Fruit fly (Drosophila melanogaster): ENCODE data around the gene RIOK1.

RIOK1 gene

DNA sequence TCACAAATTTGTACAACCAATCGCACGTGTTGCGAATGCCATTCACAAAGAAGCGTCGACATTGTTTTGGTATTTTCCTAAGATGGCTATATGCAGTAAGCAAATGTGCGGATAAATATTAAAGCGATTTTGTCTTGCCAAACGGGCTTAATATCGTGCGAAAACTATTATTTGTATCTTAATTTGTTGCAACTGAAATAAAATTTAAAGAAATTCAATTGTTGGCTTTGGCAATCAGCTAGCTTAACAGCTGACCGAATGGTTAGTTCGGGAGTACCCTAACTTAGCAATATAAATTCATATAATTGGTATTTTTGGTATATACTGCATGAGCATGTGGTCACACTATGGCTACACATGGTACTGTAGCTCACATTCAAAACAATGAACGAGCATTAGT is at the start of gene RIOK1, which contains the start of gene Polr3H (continued):
- TF ChIP-seq Drgx (GFP tag; IDR thresholded peaks at IDR 0.05): peak; percentile 46; the same call in 1 of the 2 replicates
- TF ChIP-seq btn (GFP tag; optimal IDR thresholded peaks at IDR 0.05): no peak
- TF ChIP-seq CG17359 (tag; optimal IDR thresholded peaks at IDR 0.05): no peak
- peak; percentile 68 for TF ChIP-seq ab (GFP tag; optimal IDR thresholded peaks at IDR 0.05)
- no peak for TF ChIP-seq CG13296 (GFP tag; optimal IDR thresholded peaks at IDR 0.05)
- TF ChIP-seq CG31441 (GFP tag; IDR thresholded peaks at IDR 0.05): no peak
- TF ChIP-seq CG11085 (GFP tag; IDR thresholded peaks at IDR 0.05): no peak
- peak; percentile 14 for TF ChIP-seq CG2202 (tag; optimal IDR thresholded peaks at IDR 0.05)
- no peak for TF ChIP-seq dan (GFP tag; IDR thresholded peaks at IDR 0.05)
- peak; percentile 7 for TF ChIP-seq CG7987 (GFP tag; optimal IDR thresholded peaks at IDR 0.05)
- no peak for TF ChIP-seq Kr (GFP tag; optimal IDR thresholded peaks at IDR 0.05)
- 0 out of 2 replicates have a peak, but pooled peaks have one; percentile 40 for TF ChIP-seq rib (GFP tag; IDR thresholded peaks at IDR 0.05)
- TF ChIP-seq CG8944 (GFP tag; optimal IDR thresholded peaks at IDR 0.05): peak; percentile 74
- TF ChIP-seq tap (tag; optimal IDR thresholded peaks at IDR 0.05): no peak
- no peak for TF ChIP-seq onecut (GFP tag; IDR thresholded peaks at IDR 0.05)
- TF ChIP-seq CG12236 (GFP tag; optimal IDR thresholded peaks at IDR 0.05): peak; percentile 32
- TF ChIP-seq CG10654 (GFP tag; optimal IDR thresholded peaks at IDR 0.05): peak; percentile 65
- TF ChIP-seq fu2 (GFP tag; optimal IDR thresholded peaks at IDR 0.05): peak; percentile 66
- TF ChIP-seq luna (GFP tag; optimal IDR thresholded peaks at IDR 0.05): no peak
- no peak for TF ChIP-seq NC2α (GFP tag; optimal IDR thresholded peaks at IDR 0.05)
- peak; percentile 33; the same call in 1 of the 3 replicates for TF ChIP-seq H15 (GFP tag; IDR thresholded peaks at IDR 0.05)
- no peak for TF ChIP-seq pfk (GFP tag; optimal IDR thresholded peaks at IDR 0.05)
- no peak for TF ChIP-seq MTF-1 (GFP tag; optimal IDR thresholded peaks at IDR 0.05; ENCODE audit: borderline replicate concordance)
- peak; percentile 18 for TF ChIP-seq eyg (GFP tag; optimal IDR thresholded peaks at IDR 0.05)
- peak; percentile 5 for TF ChIP-seq CG2875 (GFP tag; optimal IDR thresholded peaks at IDR 0.05)

DNA sequence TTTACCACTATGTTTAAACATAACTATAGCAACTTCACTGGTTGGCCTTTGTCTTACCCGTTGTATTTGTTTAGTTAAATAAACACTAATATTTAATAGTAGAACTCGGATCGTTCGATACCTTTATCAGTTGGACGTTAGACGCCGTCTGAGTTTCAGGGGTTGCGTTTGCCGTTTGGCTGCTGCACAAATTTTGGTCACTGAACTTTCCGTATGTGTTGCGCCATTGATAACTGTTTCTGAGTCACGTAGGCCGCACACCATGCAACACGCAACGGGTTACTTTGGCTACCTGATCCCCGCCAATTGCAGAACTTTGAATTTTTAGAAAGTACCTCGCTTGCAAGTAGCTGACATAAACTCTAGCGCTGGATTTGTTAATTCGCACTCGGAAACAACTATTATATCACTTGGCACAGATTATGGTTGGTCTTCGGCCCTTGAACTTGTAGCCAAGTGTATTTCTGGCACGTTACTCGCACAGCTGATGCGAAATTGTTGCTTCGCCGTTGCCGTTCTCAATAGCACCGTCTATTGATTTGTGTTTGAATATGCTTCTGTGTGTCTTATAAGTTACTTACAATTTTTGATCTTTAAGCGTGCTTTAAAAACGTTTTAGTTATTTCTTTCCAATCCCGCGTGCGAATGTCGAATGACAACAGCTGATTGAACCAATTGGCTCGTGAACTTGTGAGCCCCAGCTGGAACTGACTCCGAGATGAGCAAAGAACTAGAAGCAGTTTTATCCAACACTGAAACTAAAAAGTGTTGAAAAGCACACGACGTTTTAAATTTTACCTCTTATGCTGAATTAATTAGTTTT is 48.2 kb upstream of the RIOK1 start, which contains the start of gene Dph1:
Gene Dph1, minus strand, starts transcription at position 670 of the 823 bp plus-strand sequence.
- peak; percentile 84 for TF ChIP-seq fd64A (GFP tag; optimal IDR thresholded peaks at IDR 0.05)
- TF ChIP-seq CG9817 (tag; optimal IDR thresholded peaks at IDR 0.05): peak; percentile 66
- TF ChIP-seq sc (optimal IDR thresholded peaks at IDR 0.05): no peak
- TF ChIP-seq sc (GFP tag; optimal IDR thresholded peaks at IDR 0.05): peak; percentile 52
- TF ChIP-seq CG13775 (GFP tag; optimal IDR thresholded peaks at IDR 0.05): peak; percentile 78
- TF ChIP-seq CG5180 (GFP tag; optimal IDR thresholded peaks at IDR 0.05): peak; percentile 72
- TF ChIP-seq bcd (GFP tag; optimal IDR thresholded peaks at IDR 0.05): peak; percentile 88
- peak; percentile 69 to 85 for TF ChIP-seq chif (GFP tag; optimal IDR thresholded peaks at IDR 0.05)
- peak; percentile 90 for TF ChIP-seq phol (tag; optimal IDR thresholded peaks at IDR 0.05)
- TF ChIP-seq CG4328 (GFP tag; optimal IDR thresholded peaks at IDR 0.05): peak; percentile 54
- TF ChIP-seq dpn (GFP tag; optimal IDR thresholded peaks at IDR 0.05): peak; percentile 82 to 88
- TF ChIP-seq CG30403 (GFP tag; optimal IDR thresholded peaks at IDR 0.05): peak; percentile 85
- peak; percentile 12 for TF ChIP-seq grn (GFP tag; optimal IDR thresholded peaks at IDR 0.05)
- TF ChIP-seq br (optimal IDR thresholded peaks at IDR 0.05): no peak
- peak; percentile 52 for TF ChIP-seq CG3163 (GFP tag; optimal IDR thresholded peaks at IDR 0.05)
- TF ChIP-seq danr (GFP tag; IDR thresholded peaks at IDR 0.05): peak; percentile 68; the same call in 1 of the 2 replicates
- TF ChIP-seq cg (GFP tag; optimal IDR thresholded peaks at IDR 0.05): no peak
- peak; percentile 59 for TF ChIP-seq schlank (tag; optimal IDR thresholded peaks at IDR 0.05)
- peak; percentile 50; the same call in 1 of the 2 replicates for TF ChIP-seq rib (GFP tag; IDR thresholded peaks at IDR 0.05)
- TF ChIP-seq D19A (tag; optimal IDR thresholded peaks at IDR 0.05): peak; percentile 76
- peak; percentile 50 for TF ChIP-seq CG15696 (tag; optimal IDR thresholded peaks at IDR 0.05)
- no peak for TF ChIP-seq Hmx (GFP tag; optimal IDR thresholded peaks at IDR 0.05)
- TF ChIP-seq hb (GFP tag; IDR thresholded peaks at IDR 0.05; ENCODE audit: partially characterized antibody): no peak
- TF ChIP-seq dan (GFP tag; IDR thresholded peaks at IDR 0.05): no peak
- peak in 1 of 2 experiments; percentile 89 for TF ChIP-seq Hr78 (GFP tag; optimal IDR thresholded peaks at IDR 0.05)
- TF ChIP-seq CG17186 (GFP tag; optimal IDR thresholded peaks at IDR 0.05): peak; percentile 1
